Fruit fly (Drosophila melanogaster) Kc167 (cell line): Measurements from ENCODE around the gene CG43182.

Experiments
- h ChIP-seq: fragments of >200 bp; optimal IDR thresholded peaks from 3 replicates; lab custom pipeline; 2018; ENCODE audit warnings: missing external identifiers
- insv ChIP-seq: fragments of >200 bp; optimal IDR thresholded peaks from 3 replicates; lab custom pipeline; 2018; ENCODE audit warnings: missing external identifiers
- psq ChIP-seq: fragments of >200 bp; optimal IDR thresholded peaks from 2 replicates; lab custom pipeline; 2017; ENCODE audit warnings: missing external identifiers

DNA sequence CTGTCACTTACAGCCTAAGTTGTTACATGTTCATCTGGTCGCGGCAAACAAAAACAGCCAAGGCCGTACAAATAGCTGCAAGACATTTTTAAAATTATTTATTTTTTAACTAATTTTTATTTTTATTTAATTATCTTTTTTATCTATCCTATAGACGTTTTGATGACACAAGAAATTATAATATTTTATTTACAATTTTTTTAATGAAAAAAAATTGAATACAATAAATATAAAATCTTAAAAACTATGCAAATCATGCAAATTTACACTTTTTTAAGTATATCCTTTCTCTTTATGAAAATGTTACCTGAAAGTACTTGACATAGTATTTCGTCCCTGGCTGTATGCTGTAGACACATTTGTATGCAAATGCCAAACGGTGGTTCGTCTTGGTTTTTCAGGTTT, 14.7 kb upstream of the CG43182 start:
- TF ChIP-seq psq (lab: Kevin White, UChicago) (no peak), insv (lab: Kevin White, UChicago) (no peak), h (lab: Kevin White, UChicago) (no peak)
